Worm (Caenorhabditis elegans) whole organism, L1 larva: ENCODE measurements around the gene dop-6.

Source experiments
- alr-1 ChIP-seq: fragments of 200-800 bp; sonication (Bioruptor generic); optimal IDR thresholded peaks from 2 replicates; lab custom pipeline; 2018; ENCODE audit warnings: borderline replicate concordance, mild to moderate bottlenecking, missing genetic modification characterization, missing compliant biosample characterization
- ama-1 ChIP-seq: fragments of 150-350 bp; optimal IDR thresholded peaks from 2 replicates; lab custom pipeline; 2014
- blmp-1 ChIP-seq: fragments of 150-350 bp; optimal IDR thresholded peaks from 2 replicates; lab custom pipeline; 2014; ENCODE audit warnings: missing biosample characterization, missing genetic modification characterization
- ceh-82 ChIP-seq, 3 experiments: fragments of 150-350 bp in 1 of 3; sonication (generic microtip) in 2 of 3; optimal IDR thresholded peaks; 2 replicates each; lab custom pipeline; 2014 to 2017; ENCODE audit warnings: missing biosample characterization in 3 of 3, missing genetic modification characterization in 3 of 3
- hlh-4 ChIP-seq: sonication (generic microtip); optimal IDR thresholded peaks from 2 replicates; lab custom pipeline; 2016; ENCODE audit warnings: mild to moderate bottlenecking, missing genetic modification characterization, missing compliant biosample characterization
- lin-13 ChIP-seq: fragments of 150-350 bp; optimal IDR thresholded peaks from 2 replicates; lab custom pipeline; 2014; ENCODE audit warnings: missing biosample characterization, missing genetic modification reagents, missing genetic modification characterization
- lsy-2 ChIP-seq, 2 experiments: fragments of 150-350 bp; optimal IDR thresholded peaks; 2 replicates each; lab custom pipeline; 2014; ENCODE audit warnings: missing biosample characterization in 2 of 2, missing genetic modification characterization in 2 of 2
- nhr-11 ChIP-seq: fragments of 150-350 bp; optimal IDR thresholded peaks from 2 replicates; lab custom pipeline; 2014; ENCODE audit warnings: missing biosample characterization, missing genetic modification characterization
- nhr-90 ChIP-seq: sonication (generic microtip); optimal IDR thresholded peaks from 2 replicates; lab custom pipeline; 2016; ENCODE audit warnings: mild to moderate bottlenecking, missing genetic modification characterization, missing compliant biosample characterization; ENCODE audit not compliant: poor library complexity
- pqm-1 ChIP-seq: sonication (generic microtip); optimal IDR thresholded peaks from 3 replicates; lab custom pipeline; 2017; ENCODE audit warnings: missing biosample characterization, missing genetic modification characterization
- snpc-4 ChIP-seq: fragments of 150-350 bp; optimal IDR thresholded peaks from 2 replicates; lab custom pipeline; 2014; ENCODE audit warnings: missing biosample characterization, missing genetic modification characterization
- unc-62 ChIP-seq: fragments of 150-350 bp; optimal IDR thresholded peaks from 2 replicates; lab custom pipeline; 2014; ENCODE audit warnings: missing biosample characterization, missing genetic modification reagents, missing genetic modification characterization
- vab-15 ChIP-seq: sonication (generic microtip); optimal IDR thresholded peaks from 2 replicates; lab custom pipeline; 2017; ENCODE audit warnings: missing genotype, mild to moderate bottlenecking, missing genetic modification characterization, missing compliant biosample characterization
- zag-1 ChIP-seq: fragments of 150-350 bp; optimal IDR thresholded peaks from 2 replicates; lab custom pipeline; 2014; ENCODE audit warnings: missing biosample characterization, missing genetic modification characterization

ce11 chrX:4306861-4307260, 13.8 kb upstream of the dop-6 start, which contains the start of gene pqn-15:
- TF ChIP-seq blmp-1 (tag; lab: Kevin White, UChicago) (no peak), hlh-4 (tag; lab: Kevin White, UChicago) (no peak), unc-62 (GFP tag; lab: Kevin White, UChicago) (no peak), zag-1 (no peak), alr-1 (no peak), lin-13 (GFP tag; lab: Kevin White, UChicago) (no peak), snpc-4 (no peak), pqm-1 (tag; lab: Kevin White, UChicago) (no peak), nhr-90 (tag; lab: Kevin White, UChicago) (no peak), ama-1 (no peak), vab-15 (tag; lab: Kevin White, UChicago) (no peak), ceh-82 (tag; optimal IDR thresholded peaks at IDR 0.05; lab: Kevin White, UChicago) (no peak), lsy-2 (tag; optimal IDR thresholded peaks at IDR 0.05; lab: Kevin White, UChicago) (no peak), nhr-11 (no peak)
